Fruit fly (Drosophila melanogaster) whole organism, wandering third instar larva: ENCODE data around the gene otu.

Experiments
- Abd-B ChIP-seq: fragments of >200 bp; optimal IDR thresholded peaks from 2 replicates; lab custom pipeline; 2017; ENCODE audit warnings: missing biosample characterization, missing genetic modification characterization
- CrebA ChIP-seq: fragments of 200-800 bp; sonication (Bioruptor generic); optimal IDR thresholded peaks from 2 replicates; lab custom pipeline; 2016; ENCODE audit warnings: missing biosample characterization, mild to moderate bottlenecking, missing genetic modification characterization, borderline replicate concordance
- Dfd ChIP-seq: fragments of >200 bp; optimal IDR thresholded peaks from 2 replicates; lab custom pipeline; 2017; ENCODE audit warnings: missing biosample characterization, missing genetic modification characterization
- Dif ChIP-seq: fragments of 200-275, 200-300 bp; sonication (Bioruptor generic); optimal IDR thresholded peaks from 2 replicates; lab custom pipeline; 2018; ENCODE audit warnings: missing biosample characterization, missing genetic modification characterization; ENCODE audit not compliant: partially characterized antibody
- GATAd ChIP-seq: sonication (Bioruptor generic); optimal IDR thresholded peaks from 2 replicates; lab custom pipeline; 2016; ENCODE audit warnings: missing biosample characterization, missing genetic modification characterization
- HLH106 ChIP-seq: fragments of 200-800 bp; optimal IDR thresholded peaks from 3 replicates; lab custom pipeline; 2019; ENCODE audit warnings: missing biosample characterization, mild to moderate bottlenecking, missing genetic modification characterization, moderate library complexity
- Hnf4 ChIP-seq: fragments of 200-800 bp; sonication (Bioruptor generic); optimal IDR thresholded peaks from 2 replicates; lab custom pipeline; 2016; ENCODE audit warnings: missing biosample characterization, mild to moderate bottlenecking, missing genetic modification characterization
- Hr78 ChIP-seq: fragments of >200 bp; optimal IDR thresholded peaks from 2 replicates; lab custom pipeline; 2017; ENCODE audit warnings: missing biosample characterization, missing genetic modification characterization
- Hr83 ChIP-seq: fragments of 200-300 bp; sonication (Bioruptor generic); optimal IDR thresholded peaks from 2 replicates; lab custom pipeline; 2016; ENCODE audit warnings: missing biosample characterization, mild to moderate bottlenecking, missing genetic modification characterization, moderate library complexity; ENCODE audit not compliant: poor library complexity, severe bottlenecking
- Jra ChIP-seq: sonication (Bioruptor generic); optimal IDR thresholded peaks from 2 replicates; lab custom pipeline; 2016; ENCODE audit warnings: missing biosample characterization, missing genetic modification characterization
- Myc ChIP-seq: fragments of >200 bp; optimal IDR thresholded peaks from 2 replicates; lab custom pipeline; 2017
- N ChIP-seq: fragments of >200 bp; optimal IDR thresholded peaks from 2 replicates; lab custom pipeline; 2018; ENCODE audit warnings: missing biosample characterization, missing external identifiers, missing genetic modification characterization
- OdsH ChIP-seq: fragments of 200-800 bp; sonication (Bioruptor generic); optimal IDR thresholded peaks from 2 replicates; lab custom pipeline; 2016; ENCODE audit warnings: missing biosample characterization, mild to moderate bottlenecking, missing genetic modification characterization
- Sp1 ChIP-seq: fragments of 200-800 bp; sonication (Bioruptor generic); optimal IDR thresholded peaks from 3 replicates; lab custom pipeline; 2019; ENCODE audit warnings: missing biosample characterization, mild to moderate bottlenecking, missing genetic modification characterization, moderate library complexity
- Vsx2 ChIP-seq: fragments of 200-300, 225-300 bp; sonication (Bioruptor generic); optimal IDR thresholded peaks from 2 replicates; lab custom pipeline; 2018; ENCODE audit warnings: missing biosample characterization, missing genetic modification characterization; ENCODE audit not compliant: partially characterized antibody
- br ChIP-seq: fragments of 200-800 bp; sonication (Bioruptor generic); optimal IDR thresholded peaks from 2 replicates; lab custom pipeline; 2016; ENCODE audit warnings: missing biosample characterization, missing genetic modification characterization
- brk ChIP-seq: fragments of 200-800 bp; sonication (Bioruptor generic); optimal IDR thresholded peaks from 2 replicates; lab custom pipeline; 2016; ENCODE audit warnings: missing biosample characterization, mild to moderate bottlenecking, missing genetic modification characterization
- dl ChIP-seq, 2 experiments: fragments of 175-275, 200-275 bp in 1 of 2; fragments of 200-275 bp in 1 of 2; sonication (Bioruptor generic); optimal IDR thresholded peaks; lab custom pipeline; 2018; ENCODE audit warnings: mild to moderate bottlenecking in 2 of 2, missing biosample characterization in 2 of 2, missing genetic modification characterization in 2 of 2, moderate library complexity in 2 of 2; ENCODE audit not compliant: partially characterized antibody in 2 of 2, insufficient read depth in 1 of 2
- dmrt93B ChIP-seq: fragments of 200-800 bp; sonication (Bioruptor generic); optimal IDR thresholded peaks from 2 replicates; lab custom pipeline; 2018; ENCODE audit warnings: missing biosample characterization, mild to moderate bottlenecking, missing genetic modification characterization
- dsf ChIP-seq: sonication (Bioruptor generic); optimal IDR thresholded peaks from 2 replicates; lab custom pipeline; 2016; ENCODE audit warnings: missing biosample characterization, missing genetic modification characterization, borderline replicate concordance
- foxo ChIP-seq, 2 experiments: fragments of 200-800 bp; sonication (Bioruptor generic); optimal IDR thresholded peaks; 2 replicates in 1 of 2; 3 replicates in 1 of 2; lab custom pipeline; 2016 to 2017; ENCODE audit warnings: missing biosample characterization in 2 of 2, missing genetic modification characterization in 2 of 2
- fru ChIP-seq: fragments of 200-800 bp; sonication (Bioruptor generic); optimal IDR thresholded peaks from 3 replicates; lab custom pipeline; 2016; ENCODE audit warnings: missing biosample characterization, mild to moderate bottlenecking, missing genetic modification characterization
- h ChIP-seq: fragments of 200-800 bp; sonication (Bioruptor generic); optimal IDR thresholded peaks from 3 replicates; lab custom pipeline; 2016; ENCODE audit warnings: missing biosample characterization, mild to moderate bottlenecking, missing genetic modification characterization
- jim ChIP-seq: fragments of 175-275, 200-325 bp; sonication (Bioruptor generic); optimal IDR thresholded peaks from 2 replicates; lab custom pipeline; 2016; ENCODE audit warnings: missing biosample characterization, mild to moderate bottlenecking, missing genetic modification characterization
- pan ChIP-seq: fragments of >200 bp; optimal IDR thresholded peaks from 2 replicates; lab custom pipeline; 2017
- rgr ChIP-seq: fragments of 200-800 bp; sonication (Bioruptor generic); optimal IDR thresholded peaks from 3 replicates; lab custom pipeline; 2016; ENCODE audit warnings: missing biosample characterization, mild to moderate bottlenecking, missing genetic modification characterization
- sage ChIP-seq: fragments of 200-800 bp; sonication (Bioruptor generic); optimal IDR thresholded peaks from 2 replicates; lab custom pipeline; 2016; ENCODE audit warnings: missing biosample characterization, mild to moderate bottlenecking, missing genetic modification characterization
- sv ChIP-seq: fragments of 200-800 bp; sonication (Bioruptor generic); optimal IDR thresholded peaks from 3 replicates; lab custom pipeline; 2016; ENCODE audit warnings: missing biosample characterization, missing genetic modification characterization
- usp ChIP-seq: fragments of >200 bp; optimal IDR thresholded peaks from 2 replicates; lab custom pipeline; 2017; ENCODE audit warnings: missing biosample characterization, missing genetic modification characterization
- woc ChIP-seq: sonication (Bioruptor generic); optimal IDR thresholded peaks from 2 replicates; lab custom pipeline; 2016; ENCODE audit warnings: missing biosample characterization, mild to moderate bottlenecking, missing genetic modification characterization

The otu gene

dm6 chrX:8450214-8450904 is 39.0 kb downstream of the otu start:
- TF ChIP-seq fru (GFP tag; lab: Kevin White, UChicago) (no peak), Hnf4 (GFP tag; lab: Kevin White, UChicago) (no peak), dl (GFP tag; optimal IDR thresholded peaks at IDR 0.05; lab: Kevin White, UChicago; ENCODE audit: insufficient read depth in 1 of 2, partially characterized antibody in 2 of 2) (no peak)

DNA sequence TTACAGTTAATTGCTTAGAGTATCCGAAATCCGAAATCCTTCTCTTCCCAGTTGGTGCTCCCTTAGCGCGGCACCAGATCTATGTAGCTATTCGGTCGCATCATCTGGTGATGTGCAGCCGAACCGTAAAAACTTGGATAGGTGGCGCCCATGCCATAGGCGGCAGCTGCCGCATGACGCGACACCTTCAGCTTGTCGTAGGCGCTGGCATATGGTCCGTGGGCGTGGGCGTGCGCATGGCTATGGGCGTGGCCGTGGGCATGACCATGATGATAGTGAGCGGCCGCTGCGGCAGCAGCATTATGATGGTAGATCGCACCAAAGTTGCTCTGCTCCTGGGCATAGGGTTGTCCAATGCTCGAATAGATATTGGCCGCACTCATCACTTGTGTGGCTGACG is 41.2 kb downstream of the otu start:
- TF ChIP-seq woc (GFP tag; lab: Kevin White, UChicago), result no peak
- TF ChIP-seq br, result no peak
- TF ChIP-seq OdsH, result no peak
- no peak for TF ChIP-seq fru (GFP tag; lab: Kevin White, UChicago)
- TF ChIP-seq N, result no peak
- TF ChIP-seq Jra (GFP tag; lab: Kevin White, UChicago), result no peak
- TF ChIP-seq pan, result no peak
- TF ChIP-seq rgr, result no peak
- TF ChIP-seq Dif (GFP tag; lab: Kevin White, UChicago), result no peak
- TF ChIP-seq Dfd (GFP tag; lab: Kevin White, UChicago), result no peak
- no peak for TF ChIP-seq GATAd
- no peak for TF ChIP-seq dmrt93B
- no peak for TF ChIP-seq HLH106
- TF ChIP-seq Hr78 (GFP tag; lab: Kevin White, UChicago), result no peak
- no peak for TF ChIP-seq jim (GFP tag; lab: Kevin White, UChicago)
- no peak for TF ChIP-seq Hnf4 (GFP tag; lab: Kevin White, UChicago)
- no peak for TF ChIP-seq Myc (lab: Kevin White, UChicago)
- no peak for TF ChIP-seq foxo (GFP tag; optimal IDR thresholded peaks at IDR 0.05; lab: Kevin White, UChicago)

dm6 chrX:8447166-8447565 is 42.2 kb downstream of the otu start:
- TF ChIP-seq sage (GFP tag; lab: Kevin White, UChicago) (no peak), br (no peak), pan (no peak), Myc (lab: Kevin White, UChicago) (no peak), Hr78 (GFP tag; lab: Kevin White, UChicago) (no peak), Hnf4 (GFP tag; lab: Kevin White, UChicago) (no peak), CrebA (GFP tag; lab: Kevin White, UChicago) (no peak), brk (GFP tag; lab: Kevin White, UChicago) (no peak), usp (GFP tag; lab: Kevin White, UChicago) (no peak), Hr83 (GFP tag; lab: Kevin White, UChicago) (no peak)

- TF ChIP-seq CrebA (GFP tag; lab: Kevin White, UChicago) (no peak), sv (GFP tag; lab: Kevin White, UChicago) (no peak), Vsx2 (GFP tag; lab: Kevin White, UChicago) (no peak), sage (GFP tag; lab: Kevin White, UChicago) (no peak), Hnf4 (GFP tag; lab: Kevin White, UChicago) (no peak), Sp1 (GFP tag; lab: Kevin White, UChicago) (peak; percentile 9), Hr78 (GFP tag; lab: Kevin White, UChicago) (no peak), HLH106 (peak; percentile 5), foxo (GFP tag; optimal IDR thresholded peaks at IDR 0.05; lab: Kevin White, UChicago) (no peak), br (no peak)
- TF ChIP-seq, all 38 proteins: peak for 2
These were observed 44.3 kb downstream of the otu start for dm6 chrX:8444883-8445572.

DNA sequence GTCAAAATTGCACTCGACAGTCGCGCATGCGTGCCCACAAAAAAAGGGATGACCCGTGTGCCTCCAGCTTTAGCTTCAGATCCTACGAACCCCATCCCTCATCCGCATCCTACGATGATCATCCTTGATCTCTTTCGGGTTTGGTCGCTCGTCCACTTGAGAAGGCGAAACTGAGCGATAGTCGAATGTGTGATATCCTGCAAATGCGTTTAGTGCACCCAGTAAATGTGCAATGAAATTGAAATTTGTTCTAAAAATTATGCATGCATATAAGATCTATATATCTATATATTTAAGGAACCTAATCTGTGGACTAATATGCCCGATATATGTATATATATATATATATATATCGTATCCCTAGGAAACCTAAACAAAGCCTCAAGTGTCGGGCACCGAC is 45.1 kb downstream of the otu start:
- TF ChIP-seq Abd-B (GFP tag; lab: Kevin White, UChicago) (no peak), HLH106 (no peak), rgr (no peak), dmrt93B (no peak), dsf (no peak), GATAd (no peak), Hnf4 (GFP tag; lab: Kevin White, UChicago) (no peak), Dfd (GFP tag; lab: Kevin White, UChicago) (no peak), Jra (GFP tag; lab: Kevin White, UChicago) (no peak), h (no peak)
- TF ChIP-seq, all 38 proteins: peak for 0
